Fruit fly (Drosophila melanogaster) whole organism, embryonic: ENCODE measurements around the gene Cisd2.

Source experiments
- Adf1 ChIP-seq: fragments of 200-800 bp; sonication (Bioruptor generic); IDR thresholded peaks from 2 replicates; pipeline ENCODE4 v1.3.6; 2022; ENCODE audit warnings: missing biosample characterization, missing genetic modification characterization
- Blimp-1 ChIP-seq: fragments of 200-800 bp; sonication (Bioruptor generic); optimal IDR thresholded peaks from 3 replicates; lab custom pipeline; 2018; ENCODE audit warnings: missing biosample characterization, missing genetic modification characterization, mild to moderate bottlenecking, moderate library complexity, missing genetic modification reagents
- CG10267 ChIP-seq: fragments of 200-800 bp; sonication (Bioruptor generic); optimal IDR thresholded peaks from 2 replicates; lab custom pipeline; 2018; ENCODE audit warnings: missing biosample characterization, mild to moderate bottlenecking, missing genetic modification characterization, moderate library complexity
- CG10274 ChIP-seq: fragments of 200-800 bp; sonication (Bioruptor generic); optimal IDR thresholded peaks from 3 replicates; lab custom pipeline; 2017; ENCODE audit warnings: missing biosample characterization, mild to moderate bottlenecking, missing genetic modification characterization
- CG11398 ChIP-seq: fragments of 200-800 bp; sonication (Bioruptor generic); optimal IDR thresholded peaks from 2 replicates; lab custom pipeline; 2016; ENCODE audit warnings: missing biosample characterization, missing genetic modification characterization
- CG11456 ChIP-seq: fragments of 200-800 bp; sonication (Bioruptor generic); IDR thresholded peaks from 3 replicates; pipeline ENCODE4 v1.3.6; 2022; ENCODE audit warnings: missing biosample characterization, missing genetic modification characterization
- CG11695 ChIP-seq: fragments of 200-800 bp; sonication (Bioruptor generic); IDR thresholded peaks from 3 replicates; pipeline ENCODE4 v1.3.6; 2022; ENCODE audit warnings: missing biosample characterization, missing genetic modification characterization
- CG11696 ChIP-seq: fragments of 200-800 bp; sonication (Bioruptor generic); IDR thresholded peaks from 2 replicates; pipeline ENCODE4 v1.3.6; 2022; ENCODE audit warnings: missing biosample characterization, missing genetic modification characterization
- CG14965 ChIP-seq: fragments of 200-800 bp; sonication (Bioruptor generic); optimal IDR thresholded peaks from 2 replicates; lab custom pipeline; 2016; ENCODE audit warnings: missing biosample characterization, missing genetic modification characterization, borderline replicate concordance
- CG18011 ChIP-seq: fragments of 200-800 bp; sonication (Bioruptor generic); optimal IDR thresholded peaks from 2 replicates; lab custom pipeline; 2017; ENCODE audit warnings: missing biosample characterization, missing genetic modification characterization, mild to moderate bottlenecking, moderate library complexity, missing genotype
- CG18599 ChIP-seq: fragments of 200-800 bp; sonication (Bioruptor generic); optimal IDR thresholded peaks from 3 replicates; lab custom pipeline; 2017; ENCODE audit warnings: missing biosample characterization, missing genetic modification characterization, mild to moderate bottlenecking, moderate library complexity, missing genetic modification reagents
- CG3065 ChIP-seq: fragments of 200-800 bp; sonication (Bioruptor generic); optimal IDR thresholded peaks from 2 replicates; lab custom pipeline; 2016; ENCODE audit warnings: missing biosample characterization, missing genetic modification characterization
- CG33557 ChIP-seq: fragments of 200-800 bp; sonication (Bioruptor generic); optimal IDR thresholded peaks from 2 replicates; lab custom pipeline; 2019; ENCODE audit warnings: missing biosample characterization, mild to moderate bottlenecking, missing genetic modification characterization, moderate library complexity
- CG3847 ChIP-seq: fragments of 200-800 bp; sonication (Bioruptor generic); IDR thresholded peaks from 2 replicates; pipeline ENCODE4 v1.3.6; 2022; ENCODE audit warnings: missing biosample characterization, missing genetic modification characterization
- CG3995 ChIP-seq: fragments of 200-800 bp; sonication (Bioruptor generic); optimal IDR thresholded peaks from 3 replicates; lab custom pipeline; 2016; ENCODE audit warnings: missing biosample characterization, missing genetic modification characterization
- CG43689 ChIP-seq: fragments of 200-800 bp; sonication (Bioruptor generic); IDR thresholded peaks from 2 replicates; pipeline ENCODE4 v1.3.6; 2022; ENCODE audit warnings: missing biosample characterization, missing genetic modification characterization
- CG4617 ChIP-seq: fragments of 200-800 bp; sonication (Bioruptor generic); optimal IDR thresholded peaks from 3 replicates; lab custom pipeline; 2016; ENCODE audit warnings: missing biosample characterization, missing genetic modification characterization, borderline replicate concordance
- CG6854 ChIP-seq: fragments of 200-800 bp; sonication (Bioruptor generic); optimal IDR thresholded peaks from 3 replicates; lab custom pipeline; 2017; ENCODE audit warnings: missing biosample characterization, mild to moderate bottlenecking, missing genetic modification characterization
- CG8359 ChIP-seq: fragments of 200-800 bp; sonication (Bioruptor generic); optimal IDR thresholded peaks from 2 replicates; lab custom pipeline; 2017; ENCODE audit warnings: missing biosample characterization, mild to moderate bottlenecking, missing genetic modification characterization, borderline replicate concordance
- Dip3 ChIP-seq: fragments of 200-800 bp; sonication (Bioruptor generic); optimal IDR thresholded peaks from 3 replicates; lab custom pipeline; 2016; ENCODE audit warnings: missing biosample characterization, missing genetic modification characterization
- HHEX ChIP-seq: fragments of 200-800 bp; sonication (Bioruptor generic); optimal IDR thresholded peaks from 3 replicates; lab custom pipeline; 2017; ENCODE audit warnings: missing biosample characterization, mild to moderate bottlenecking, missing genetic modification characterization, missing genetic modification reagents
- HLH4C ChIP-seq: fragments of 200-800 bp; sonication (Bioruptor generic); IDR thresholded peaks from 3 replicates; pipeline ENCODE4 v1.3.6; 2022; ENCODE audit warnings: missing biosample characterization, missing genetic modification characterization; ENCODE audit not compliant: partially characterized antibody
- HmgZ ChIP-seq: fragments of 200-800 bp; sonication (Bioruptor generic); optimal IDR thresholded peaks from 2 replicates; lab custom pipeline; 2018; ENCODE audit warnings: missing biosample characterization, mild to moderate bottlenecking, missing genetic modification characterization
- Mad ChIP-seq: fragments of 200-800 bp; sonication (Bioruptor generic); optimal IDR thresholded peaks from 2 replicates; lab custom pipeline; 2016; ENCODE audit warnings: missing biosample characterization, missing genetic modification characterization
- Mes4 ChIP-seq: fragments of 200-800 bp; sonication (Bioruptor generic); optimal IDR thresholded peaks from 2 replicates; lab custom pipeline; 2016; ENCODE audit warnings: missing biosample characterization, missing genetic modification characterization
- Opbp ChIP-seq: fragments of 200-800 bp; sonication (Bioruptor generic); IDR thresholded peaks from 3 replicates; pipeline ENCODE4 v1.3.6; 2022; ENCODE audit warnings: missing biosample characterization, missing genetic modification characterization; ENCODE audit not compliant: partially characterized antibody
- Sry-δ ChIP-seq: fragments of 200-800 bp; sonication (Bioruptor generic); optimal IDR thresholded peaks from 2 replicates; lab custom pipeline; 2016; ENCODE audit warnings: missing biosample characterization, missing genetic modification characterization
- Ssrp ChIP-seq: fragments of 200-800 bp; sonication (Bioruptor generic); optimal IDR thresholded peaks from 2 replicates; lab custom pipeline; 2018; ENCODE audit warnings: missing biosample characterization, mild to moderate bottlenecking, missing genetic modification characterization, moderate library complexity
- Stat92E ChIP-seq, 3 experiments: fragments of >200 bp in 2 of 3; fragments of 200-800 bp in 1 of 3; sonication (Bioruptor generic) in 1 of 3; optimal IDR thresholded peaks; 2 replicates each; lab custom pipeline; 2017 to 2019; ENCODE audit warnings: missing biosample characterization in 3 of 3, missing genetic modification characterization in 3 of 3, mild to moderate bottlenecking in 1 of 3, moderate library complexity in 1 of 3
- ap ChIP-seq: fragments of 200-800 bp; sonication (Bioruptor generic); IDR thresholded peaks from 2 replicates; pipeline ENCODE4 v1.3.6; 2022; ENCODE audit warnings: missing biosample characterization, missing genetic modification characterization
- bcd ChIP-seq: fragments of 200-800 bp; sonication (Bioruptor generic); optimal IDR thresholded peaks from 2 replicates; lab custom pipeline; 2017; ENCODE audit warnings: missing biosample characterization, mild to moderate bottlenecking, missing genetic modification characterization
- btn ChIP-seq: fragments of 200-800 bp; sonication (Bioruptor generic); optimal IDR thresholded peaks from 2 replicates; lab custom pipeline; 2016; ENCODE audit warnings: missing biosample characterization, missing genetic modification characterization
- caup ChIP-seq: fragments of 200-800 bp; sonication (Bioruptor generic); optimal IDR thresholded peaks from 3 replicates; lab custom pipeline; 2017; ENCODE audit warnings: missing biosample characterization, mild to moderate bottlenecking, missing genetic modification characterization, moderate library complexity; ENCODE audit not compliant: severe bottlenecking
- crc ChIP-seq: fragments of 200-800 bp; sonication (Bioruptor generic); optimal IDR thresholded peaks from 2 replicates; lab custom pipeline; 2016; ENCODE audit warnings: missing biosample characterization, missing genetic modification characterization
- dpn ChIP-seq, 2 experiments: fragments of 200-800 bp; sonication (Bioruptor generic); optimal IDR thresholded peaks; 3 replicates each; lab custom pipeline; 2016; ENCODE audit warnings: missing biosample characterization in 2 of 2, missing genetic modification characterization in 2 of 2
- dysf ChIP-seq: fragments of 200-800 bp; sonication (Bioruptor generic); IDR thresholded peaks from 3 replicates; pipeline ENCODE4 v1.3.6; 2022; ENCODE audit warnings: missing biosample characterization, missing genetic modification characterization
- ewg ChIP-seq: fragments of 200-800 bp; sonication (Bioruptor generic); optimal IDR thresholded peaks from 3 replicates; lab custom pipeline; 2017; ENCODE audit warnings: mild to moderate bottlenecking, missing biosample characterization, missing genetic modification reagents, missing genetic modification characterization
- gcm2 ChIP-seq: fragments of 200-800 bp; sonication (Bioruptor generic); optimal IDR thresholded peaks from 2 replicates; lab custom pipeline; 2016; ENCODE audit warnings: missing biosample characterization, missing genetic modification characterization
- jigr1 ChIP-seq: fragments of 200-800 bp; sonication (Bioruptor generic); IDR thresholded peaks from 3 replicates; pipeline ENCODE4 v1.3.6; 2022; ENCODE audit warnings: missing biosample characterization, missing genetic modification characterization
- jumu ChIP-seq: fragments of 200-800 bp; sonication (Bioruptor generic); optimal IDR thresholded peaks from 3 replicates; lab custom pipeline; 2016; ENCODE audit warnings: missing biosample characterization, missing genetic modification characterization
- mirr ChIP-seq: fragments of 200-800 bp; sonication (Bioruptor generic); optimal IDR thresholded peaks from 3 replicates; lab custom pipeline; 2018; ENCODE audit warnings: missing biosample characterization, mild to moderate bottlenecking, missing genetic modification characterization
- onecut ChIP-seq: fragments of 200-800 bp; sonication (Bioruptor generic); IDR thresholded peaks from 2 replicates; pipeline ENCODE4 v1.3.6; 2022; ENCODE audit warnings: missing biosample characterization, missing genetic modification characterization
- pan ChIP-seq, 4 experiments: fragments of >200 bp in 3 of 4; fragments of 200-800 bp in 1 of 4; sonication (Bioruptor generic) in 1 of 4; optimal IDR thresholded peaks in 3 of 4; IDR thresholded peaks in 1 of 4; 2 replicates each; pipeline versions ENCODE4 v1.3.6 to Lab custom; 2017 to 2022; ENCODE audit warnings: missing biosample characterization in 2 of 4, missing genetic modification characterization in 2 of 4, mixed read lengths in 1 of 4
- prd ChIP-seq, 3 experiments: fragments of >200 bp in 2 of 3; fragments of 200-800 bp in 1 of 3; sonication (Bioruptor generic) in 1 of 3; optimal IDR thresholded peaks in 2 of 3; IDR thresholded peaks in 1 of 3; 2 replicates in 2 of 3; 3 replicates in 1 of 3; pipeline versions ENCODE4 v1.3.6 to Lab custom; 2017 to 2022; ENCODE audit warnings: missing biosample characterization in 1 of 3, missing genetic modification characterization in 1 of 3
- repo ChIP-seq: fragments of 200-800 bp; sonication (Bioruptor generic); optimal IDR thresholded peaks from 2 replicates; lab custom pipeline; 2016; ENCODE audit warnings: missing biosample characterization, missing genetic modification characterization
- ro ChIP-seq: fragments of 200-800 bp; sonication (Bioruptor generic); IDR thresholded peaks from 2 replicates; pipeline ENCODE4 v1.3.6; 2022; ENCODE audit warnings: missing biosample characterization, missing genetic modification characterization
- sens-2 ChIP-seq: fragments of 200-800 bp; sonication (Bioruptor generic); IDR thresholded peaks from 2 replicates; pipeline ENCODE4 v1.3.6; 2022; ENCODE audit warnings: missing biosample characterization, missing genetic modification characterization
- slou ChIP-seq: fragments of 200-800 bp; sonication (Bioruptor generic); optimal IDR thresholded peaks from 3 replicates; lab custom pipeline; 2016; ENCODE audit warnings: missing biosample characterization, missing genetic modification characterization
- sr ChIP-seq: fragments of 200-800 bp; sonication (Bioruptor generic); IDR thresholded peaks from 3 replicates; pipeline ENCODE4 v1.3.6; 2022; ENCODE audit warnings: missing biosample characterization, missing genetic modification characterization
- usp ChIP-seq: fragments of >200 bp; optimal IDR thresholded peaks from 2 replicates; lab custom pipeline; 2017; ENCODE audit warnings: missing biosample characterization, missing genetic modification characterization

Gene Cisd2

DNA sequence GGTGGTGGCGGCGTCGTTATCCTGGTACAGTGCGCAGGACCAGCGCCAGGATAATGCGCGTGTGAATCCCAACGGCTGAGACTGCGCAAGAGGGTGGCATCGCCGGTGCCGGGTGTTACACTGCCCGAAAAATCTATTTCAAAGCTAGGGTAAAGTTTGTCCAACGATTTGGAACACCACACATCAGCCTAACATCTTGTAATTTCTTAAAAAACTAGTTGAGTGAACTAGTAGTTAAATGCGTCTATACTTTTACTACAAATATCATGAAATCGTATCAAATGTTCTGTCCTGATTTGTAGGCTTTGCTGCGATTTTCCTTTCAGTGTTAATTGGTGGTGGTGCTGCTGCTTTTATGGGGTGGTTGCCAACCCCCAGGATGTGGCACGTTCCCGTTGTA is 41.8 kb upstream of the Cisd2 start (continued):
- TF ChIP-seq HHEX (GFP tag; lab: Kevin White, UChicago): no peak
- TF ChIP-seq CG4617 (GFP tag; lab: Kevin White, UChicago): no peak
- no peak for TF ChIP-seq mirr (GFP tag; lab: Kevin White, UChicago)
- no peak for TF ChIP-seq CG3847
- no peak for TF ChIP-seq HLH4C (GFP tag; lab: Robert Waterston, UW)
- no peak for TF ChIP-seq Adf1 (GFP tag; lab: Robert Waterston, UW)
- no peak for TF ChIP-seq CG6854 (GFP tag; lab: Kevin White, UChicago)
- TF ChIP-seq CG14965 (GFP tag; lab: Kevin White, UChicago): no peak
- no peak for TF ChIP-seq CG11696 (GFP tag; lab: Robert Waterston, UW)
- TF ChIP-seq CG11695 (GFP tag; lab: Robert Waterston, UW): 0 out of 3 replicates have a peak, but pooled peaks have one; percentile 21
- TF ChIP-seq bcd: no peak
- no peak for TF ChIP-seq pan (optimal IDR thresholded peaks at IDR 0.05; lab: Kevin White, UChicago)
- TF ChIP-seq pan (GFP tag; optimal IDR thresholded peaks at IDR 0.05 in 1 of 2, IDR thresholded peaks at IDR 0.05 in 1 of 2): no peak
- no peak for TF ChIP-seq sens-2 (GFP tag; lab: Robert Waterston, UW)
- TF ChIP-seq caup (GFP tag; lab: Kevin White, UChicago): no peak
- no peak for TF ChIP-seq CG11456 (GFP tag; lab: Robert Waterston, UW)
- TF ChIP-seq CG43689 (GFP tag; lab: Robert Waterston, UW): no peak
- peak; percentile 30 for TF ChIP-seq CG8359 (GFP tag; lab: Kevin White, UChicago)
- no peak for TF ChIP-seq prd (optimal IDR thresholded peaks at IDR 0.05; lab: Kevin White, UChicago)
- no peak; the same call in 2 of the 3 replicates for TF ChIP-seq prd (GFP tag; IDR thresholded peaks at IDR 0.05; lab: Robert Waterston, UW)
- TF ChIP-seq crc: no peak
- no peak for TF ChIP-seq ro (GFP tag; lab: Robert Waterston, UW)
- TF ChIP-seq Ssrp: peak; percentile 53
- no peak for TF ChIP-seq CG11398 (GFP tag; lab: Kevin White, UChicago)
- TF ChIP-seq Sry-δ: no peak
- TF ChIP-seq slou (GFP tag; lab: Kevin White, UChicago): no peak
- peak; percentile 10 for TF ChIP-seq jumu (GFP tag; lab: Kevin White, UChicago)
- TF ChIP-seq ap (GFP tag; lab: Robert Waterston, UW): no peak
- TF ChIP-seq sr (GFP tag; lab: Robert Waterston, UW): no peak
- TF ChIP-seq usp (GFP tag; lab: Kevin White, UChicago): no peak
- TF ChIP-seq gcm2: no peak
- no peak for TF ChIP-seq CG3995 (GFP tag; lab: Kevin White, UChicago)
- TF ChIP-seq Stat92E (GFP tag; optimal IDR thresholded peaks at IDR 0.05; lab: Kevin White, UChicago): peak in 1 of 3 experiments; percentile 18
- no peak for TF ChIP-seq Opbp (GFP tag; lab: Robert Waterston, UW)
- peak; percentile 63 for TF ChIP-seq Blimp-1
- peak in 1 of 2 experiments; percentile 12 for TF ChIP-seq dpn (GFP tag; optimal IDR thresholded peaks at IDR 0.05; lab: Kevin White, UChicago)
- no peak for TF ChIP-seq repo
- no peak for TF ChIP-seq btn
- peak; percentile 12 for TF ChIP-seq Mes4 (GFP tag; lab: Kevin White, UChicago)
- TF ChIP-seq onecut (GFP tag; lab: Robert Waterston, UW): 0 out of 2 replicates have a peak, but pooled peaks have one; percentile 9
- no peak for TF ChIP-seq HmgZ (tag; lab: Kevin White, UChicago)
- no peak for TF ChIP-seq CG3065
- TF ChIP-seq CG33557 (GFP tag; lab: Kevin White, UChicago): peak; percentile 65
- no peak for TF ChIP-seq Mad (GFP tag; lab: Kevin White, UChicago)
- peak; percentile 89 for TF ChIP-seq ewg (GFP tag; lab: Kevin White, UChicago)
- TF ChIP-seq dysf (GFP tag; lab: Robert Waterston, UW): no peak
- TF ChIP-seq CG18599 (GFP tag; lab: Kevin White, UChicago): peak; percentile 21
- no peak for TF ChIP-seq CG18011
- TF ChIP-seq jigr1: no peak
- peak; percentile 47 for TF ChIP-seq CG10267
- TF ChIP-seq CG10274 (GFP tag; lab: Kevin White, UChicago): no peak
- TF ChIP-seq Dip3 (GFP tag; lab: Kevin White, UChicago): no peak
